Fruit fly (Drosophila melanogaster): ENCODE results near the gene twy.
A peak's percentile ranks its signal among the peaks of the same experiment; 100 is the strongest.

Gene twy

dm6 chr3L:11833296-11833717 lies 40.2 kb upstream of the twy start, which contains the start of gene CycA (continued):
- no peak for TF ChIP-seq CG17612 (GFP tag; IDR thresholded peaks at IDR 0.05)
- no peak for TF ChIP-seq tin (GFP tag; optimal IDR thresholded peaks at IDR 0.05)
- no peak for TF ChIP-seq Sry-β (GFP tag; optimal IDR thresholded peaks at IDR 0.05)
- no peak for TF ChIP-seq CG11696 (GFP tag; IDR thresholded peaks at IDR 0.05)
- peak; percentile 6 for TF ChIP-seq Camta (GFP tag; optimal IDR thresholded peaks at IDR 0.05)
- no peak for TF ChIP-seq NfI (GFP tag; optimal IDR thresholded peaks at IDR 0.05)
- no peak for TF ChIP-seq Hey (tag; optimal IDR thresholded peaks at IDR 0.05)
- no peak for TF ChIP-seq CG11695 (GFP tag; IDR thresholded peaks at IDR 0.05)
- TF ChIP-seq CG10462 (GFP tag; optimal IDR thresholded peaks at IDR 0.05) = no peak
- no peak for TF ChIP-seq TFAM (GFP tag; optimal IDR thresholded peaks at IDR 0.05)
- TF ChIP-seq Blimp-1 (GFP tag; optimal IDR thresholded peaks at IDR 0.05) = no peak
- TF ChIP-seq CG11093 (GFP tag; IDR thresholded peaks at IDR 0.05) = no peak
- no peak for TF ChIP-seq tap (tag; optimal IDR thresholded peaks at IDR 0.05)
- TF ChIP-seq Six4 (GFP tag; optimal IDR thresholded peaks at IDR 0.05) = no peak
- peak; percentile 50 for TF ChIP-seq CG2129 (GFP tag; IDR thresholded peaks at IDR 0.05; ENCODE audit: partially characterized antibody)
- TF ChIP-seq sug (tag; optimal IDR thresholded peaks at IDR 0.05) = no peak
- TF ChIP-seq otp (GFP tag; IDR thresholded peaks at IDR 0.05) = no peak
- TF ChIP-seq PHDP (tag; optimal IDR thresholded peaks at IDR 0.05) = peak; percentile 9
- TF ChIP-seq Xrp1 (GFP tag; IDR thresholded peaks at IDR 0.05) = no peak
- peak; percentile 66 for TF ChIP-seq CG15514 (GFP tag; optimal IDR thresholded peaks at IDR 0.05)
- no peak for TF ChIP-seq Dbx (GFP tag; IDR thresholded peaks at IDR 0.05)
- TF ChIP-seq corto (GFP tag; optimal IDR thresholded peaks at IDR 0.05) = no peak
- no peak for TF ChIP-seq ind (GFP tag; optimal IDR thresholded peaks at IDR 0.05)
- TF ChIP-seq fd64A (GFP tag; optimal IDR thresholded peaks at IDR 0.05) = no peak
- no peak for TF ChIP-seq sr (GFP tag; IDR thresholded peaks at IDR 0.05)
- TF ChIP-seq CG10565 (GFP tag; optimal IDR thresholded peaks at IDR 0.05) = no peak
- no peak for TF ChIP-seq ewg (GFP tag; optimal IDR thresholded peaks at IDR 0.05)
- no peak for TF ChIP-seq danr (GFP tag; IDR thresholded peaks at IDR 0.05)
- no peak for TF ChIP-seq CG7556 (GFP tag; optimal IDR thresholded peaks at IDR 0.05)
- TF ChIP-seq rib (GFP tag; IDR thresholded peaks at IDR 0.05) = no peak
- no peak for TF ChIP-seq Rfx (GFP tag; IDR thresholded peaks at IDR 0.05)
- TF ChIP-seq schlank (tag; optimal IDR thresholded peaks at IDR 0.05) = no peak
- TF ChIP-seq slp2 (GFP tag; optimal IDR thresholded peaks at IDR 0.05) = no peak
- no peak for TF ChIP-seq run (tag; optimal IDR thresholded peaks at IDR 0.05)
- no peak for TF ChIP-seq CG30431 (GFP tag; optimal IDR thresholded peaks at IDR 0.05)
- no peak for TF ChIP-seq vfl (GFP tag; optimal IDR thresholded peaks at IDR 0.05)
- TF ChIP-seq Elba2 (GFP tag; optimal IDR thresholded peaks at IDR 0.05) = no peak
- TF ChIP-seq CTCF (GFP tag; optimal IDR thresholded peaks at IDR 0.05) = peak; percentile 3
- peak; percentile 78 for TF ChIP-seq Med (GFP tag)
- no peak for TF ChIP-seq al (GFP tag; IDR thresholded peaks at IDR 0.05)
- no peak for TF ChIP-seq CG17385 (GFP tag; optimal IDR thresholded peaks at IDR 0.05)
- TF ChIP-seq cwo (GFP tag; optimal IDR thresholded peaks at IDR 0.05) = no peak
- peak; percentile 99 for TF ChIP-seq CG9215 (GFP tag; IDR thresholded peaks at IDR 0.05)
- TF ChIP-seq CG12104 (GFP tag; optimal IDR thresholded peaks at IDR 0.05) = no peak
- peak; percentile 41 for TF ChIP-seq CG2712 (tag; optimal IDR thresholded peaks at IDR 0.05)
- TF ChIP-seq Hr78 (GFP tag; optimal IDR thresholded peaks at IDR 0.05) = no peak
- TF ChIP-seq slou (GFP tag; optimal IDR thresholded peaks at IDR 0.05) = no peak
- no peak for TF ChIP-seq HLHmδ (GFP tag; optimal IDR thresholded peaks at IDR 0.05)
- TF ChIP-seq CG13424 (tag; optimal IDR thresholded peaks at IDR 0.05) = no peak
- no peak for TF ChIP-seq kay (GFP tag; optimal IDR thresholded peaks at IDR 0.05)
- no peak for TF ChIP-seq onecut (GFP tag; IDR thresholded peaks at IDR 0.05)
- TF ChIP-seq CG3407 (GFP tag; optimal IDR thresholded peaks at IDR 0.05) = no peak
- TF ChIP-seq insv (GFP tag; optimal IDR thresholded peaks at IDR 0.05) = peak in 1 of 2 experiments; percentile 28
